Worm (Caenorhabditis elegans) whole organism, young adult: Measurements from ENCODE around the gene nhr-108.

Source experiments
- B0035.1 ChIP-seq: sonication (generic microtip); optimal IDR thresholded peaks from 2 replicates; lab custom pipeline; 2016; ENCODE audit warnings: missing genetic modification characterization, mild to moderate bottlenecking, missing compliant biosample characterization, missing genotype, missing genetic modification reagents
- ceh-100 ChIP-seq: fragments of 200-800 bp; sonication (Bioruptor generic); IDR thresholded peaks from 2 replicates; pipeline ENCODE4 v1.3.6; 2022; ENCODE audit warnings: missing genetic modification reagents, missing genetic modification characterization, missing compliant biosample characterization
- ceh-79 ChIP-seq: sonication (generic microtip); optimal IDR thresholded peaks from 2 replicates; lab custom pipeline; 2017; ENCODE audit warnings: mild to moderate bottlenecking, missing genetic modification characterization, missing compliant biosample characterization
- egl-44 ChIP-seq: fragments of 200-800 bp; sonication (Bioruptor generic); IDR thresholded peaks from 2 replicates; pipeline ENCODE4 v1.3.6; 2022; ENCODE audit warnings: missing genetic modification reagents, missing genetic modification characterization, missing compliant biosample characterization
- lir-1 ChIP-seq: fragments of 200-800 bp; sonication (Bioruptor generic); conservative IDR thresholded peaks from 2 replicates; pipeline ENCODE4 v1.3.6; 2022; ENCODE audit warnings: missing genetic modification reagents, missing genetic modification characterization, missing compliant biosample characterization
- nfyb-1 ChIP-seq: fragments of 200-800 bp; sonication (Bioruptor generic); IDR thresholded peaks from 2 replicates; pipeline ENCODE4 v1.3.6; 2022; ENCODE audit warnings: missing genetic modification reagents, missing genetic modification characterization, missing compliant biosample characterization
- rec-8 ChIP-seq, 2 experiments: sonication (generic microtip); optimal IDR thresholded peaks; 2 replicates each; lab custom pipeline; 2016; ENCODE audit warnings: mild to moderate bottlenecking in 2 of 2, missing genetic modification characterization in 2 of 2, missing genetic modification reagents in 2 of 2, missing genotype in 2 of 2, missing biosample characterization in 1 of 2, missing compliant biosample characterization in 1 of 2, moderate library complexity in 1 of 2
- snpc-1.3 ChIP-seq: sonication (generic microtip); optimal IDR thresholded peaks from 2 replicates; lab custom pipeline; 2017; ENCODE audit warnings: missing genetic modification characterization, mild to moderate bottlenecking, missing compliant biosample characterization, antibody characterized with exemption, moderate library complexity, missing genotype, missing genetic modification reagents; ENCODE audit not compliant: insufficient read depth
- snpc-4 ChIP-seq, 5 experiments: fragments of 150-350 bp in 1 of 5; sonication (generic microtip) in 4 of 5; optimal IDR thresholded peaks; 2 replicates each; lab custom pipeline; 2014 to 2018; ENCODE audit warnings: missing genetic modification characterization in 5 of 5, missing biosample characterization in 3 of 5, antibody characterized with exemption in 2 of 5, mild to moderate bottlenecking in 2 of 5, missing compliant biosample characterization in 2 of 5, missing genotype in 2 of 5, moderate library complexity in 2 of 5, missing genetic modification reagents in 1 of 5
- unc-62 ChIP-seq: fragments of 150-350 bp; optimal IDR thresholded peaks from 2 replicates; lab custom pipeline; 2014; ENCODE audit warnings: missing biosample characterization, missing genetic modification reagents, missing genetic modification characterization

- no peak for TF ChIP-seq rec-8 (tag; optimal IDR thresholded peaks at IDR 0.05; lab: Kevin White, UChicago)
- no peak for TF ChIP-seq unc-62 (GFP tag; lab: Kevin White, UChicago)
- TF ChIP-seq egl-44 (GFP tag; lab: Robert Waterston, UW) = no peak
- no peak for TF ChIP-seq ceh-100 (GFP tag; lab: Robert Waterston, UW)
- TF ChIP-seq snpc-4 (GFP tag; optimal IDR thresholded peaks at IDR 0.05; lab: Kevin White, UChicago) = no peak
- TF ChIP-seq snpc-4 (tag; optimal IDR thresholded peaks at IDR 0.05; lab: Kevin White, UChicago) = no peak
- TF ChIP-seq snpc-1.3 (tag; lab: Kevin White, UChicago) = no peak
- TF ChIP-seq ceh-79 (tag; lab: Kevin White, UChicago) = no peak
- no peak for TF ChIP-seq B0035.1 (tag; lab: Kevin White, UChicago)
- TF ChIP-seq lir-1 = no peak
- no peak for TF ChIP-seq nfyb-1 (GFP tag; lab: Robert Waterston, UW)
Observed at ce11 chrV:15972484-15972883, 48.2 kb upstream of the nhr-108 start, which contains the start of gene sru-23.
